Worm (Caenorhabditis elegans) whole organism, L4 larva: ENCODE data around the gene str-149.
A peak's percentile ranks its signal among the peaks of the same experiment; 100 is the strongest.

Source experiments
- F10B5.3 ChIP-seq: sonication (generic microtip); optimal IDR thresholded peaks from 2 replicates; lab custom pipeline; 2016; ENCODE audit warnings: mild to moderate bottlenecking, missing genetic modification characterization, missing compliant biosample characterization
- F44E2.7 ChIP-seq: fragments of 200-800 bp; sonication (Bioruptor generic); IDR thresholded peaks from 2 replicates; pipeline ENCODE4 v2.1.2; 2022; ENCODE audit warnings: missing genetic modification characterization, missing compliant biosample characterization
- F49E8.2 ChIP-seq: sonication (generic microtip); optimal IDR thresholded peaks from 2 replicates; lab custom pipeline; 2016; ENCODE audit warnings: missing compliant biosample characterization, mild to moderate bottlenecking, missing genetic modification characterization, borderline replicate concordance
- Y48G9A.11 ChIP-seq: fragments of 200-800 bp; sonication (Bioruptor generic); IDR thresholded peaks from 2 replicates; pipeline ENCODE4 v1.3.6; 2022; ENCODE audit warnings: missing genetic modification reagents, missing genetic modification characterization, missing compliant biosample characterization
- ZK337.2 ChIP-seq: fragments of 200-800 bp; sonication (Bioruptor generic); IDR thresholded peaks from 2 replicates; pipeline ENCODE4 v1.3.6; 2022; ENCODE audit warnings: missing genetic modification reagents, missing genetic modification characterization, missing compliant biosample characterization
- arid-1 ChIP-seq: fragments of 200-800 bp; sonication (Bioruptor generic); conservative IDR thresholded peaks from 2 replicates; pipeline ENCODE4 v1.3.6; 2022; ENCODE audit warnings: missing genetic modification reagents, missing genetic modification characterization, missing compliant biosample characterization
- attf-4 ChIP-seq: sonication (generic microtip); optimal IDR thresholded peaks from 3 replicates; lab custom pipeline; 2017; ENCODE audit warnings: missing biosample characterization, missing genetic modification characterization
- ceh-32 ChIP-seq: sonication (generic microtip); optimal IDR thresholded peaks from 2 replicates; lab custom pipeline; 2016; ENCODE audit warnings: mild to moderate bottlenecking, missing genetic modification characterization, missing compliant biosample characterization; ENCODE audit not compliant: poor library complexity
- ceh-44 ChIP-seq: fragments of 200-800 bp; sonication (Bioruptor generic); IDR thresholded peaks from 2 replicates; pipeline ENCODE4 v1.3.6; 2022; ENCODE audit warnings: missing genetic modification reagents, missing genetic modification characterization, missing compliant biosample characterization
- ceh-82 ChIP-seq: sonication (generic microtip); optimal IDR thresholded peaks from 2 replicates; lab custom pipeline; 2017; ENCODE audit warnings: missing biosample characterization, missing genetic modification characterization
- ces-1 ChIP-seq: fragments of 150-350 bp; sonication (generic microtip); optimal IDR thresholded peaks from 4 replicates; lab custom pipeline; 2014; ENCODE audit warnings: missing biosample characterization, missing genetic modification reagents, missing genetic modification characterization
- cey-2 ChIP-seq: sonication (generic microtip); optimal IDR thresholded peaks from 3 replicates; lab custom pipeline; 2017; ENCODE audit warnings: missing genetic modification characterization, mild to moderate bottlenecking, missing compliant biosample characterization, antibody characterized with exemption, borderline replicate concordance; ENCODE audit not compliant: insufficient read depth
- daf-12 ChIP-seq: fragments of 150-350 bp; optimal IDR thresholded peaks from 2 replicates; lab custom pipeline; 2014; ENCODE audit warnings: missing biosample characterization, missing genetic modification reagents, missing genetic modification characterization
- daf-16 ChIP-seq, 3 experiments: sonication (generic microtip); optimal IDR thresholded peaks; 2 replicates each; lab custom pipeline; 2016 to 2017; ENCODE audit warnings: missing genetic modification characterization in 3 of 3, missing genetic modification reagents in 3 of 3, mild to moderate bottlenecking in 2 of 3, missing compliant biosample characterization in 2 of 3, missing biosample characterization in 1 of 3, moderate library complexity in 1 of 3
- dmd-6 ChIP-seq: fragments of 200-800 bp; sonication (Bioruptor generic); IDR thresholded peaks from 2 replicates; pipeline ENCODE4 v1.3.6; 2022; ENCODE audit warnings: missing genetic modification reagents, missing genetic modification characterization, missing compliant biosample characterization
- dmd-9 ChIP-seq: fragments of 200-800 bp; sonication (Bioruptor generic); IDR thresholded peaks from 2 replicates; pipeline ENCODE4 v1.3.6; 2022; ENCODE audit warnings: missing genetic modification reagents, missing genetic modification characterization, missing compliant biosample characterization
- dve-1 ChIP-seq: sonication (generic microtip); optimal IDR thresholded peaks from 2 replicates; lab custom pipeline; 2017; ENCODE audit warnings: antibody characterized with exemption, mild to moderate bottlenecking, missing genetic modification characterization, missing compliant biosample characterization; ENCODE audit not compliant: insufficient read depth
- fkh-10 ChIP-seq: fragments of 150-350 bp; optimal IDR thresholded peaks from 2 replicates; lab custom pipeline; 2014; ENCODE audit warnings: missing biosample characterization, missing genetic modification reagents, missing genetic modification characterization
- fos-1 ChIP-seq: fragments of 150-350 bp; optimal IDR thresholded peaks from 2 replicates; lab custom pipeline; 2014; ENCODE audit warnings: missing biosample characterization, missing genetic modification characterization
- hif-1 ChIP-seq, 2 experiments: sonication (generic microtip); optimal IDR thresholded peaks; 2 replicates each; lab custom pipeline; 2016 to 2017; ENCODE audit warnings: missing compliant biosample characterization in 2 of 2, missing genetic modification characterization in 2 of 2, missing genetic modification reagents in 2 of 2, missing genotype in 2 of 2, mild to moderate bottlenecking in 1 of 2
- hlh-30 ChIP-seq: sonication (generic microtip); optimal IDR thresholded peaks from 2 replicates; lab custom pipeline; 2017; ENCODE audit warnings: antibody characterized with exemption, mild to moderate bottlenecking, missing genetic modification characterization, missing compliant biosample characterization; ENCODE audit not compliant: insufficient read depth
- lin-15B ChIP-seq: fragments of 150-350 bp; sonication (generic microtip); optimal IDR thresholded peaks from 3 replicates; lab custom pipeline; 2014; ENCODE audit warnings: missing biosample characterization, missing genetic modification characterization
- lsy-2 ChIP-seq, 2 experiments: fragments of 150-350 bp in 1 of 2; sonication (generic microtip) in 1 of 2; optimal IDR thresholded peaks; 2 replicates each; lab custom pipeline; 2014 to 2017; ENCODE audit warnings: missing biosample characterization in 2 of 2, missing genetic modification characterization in 2 of 2
- madf-5 ChIP-seq, 2 experiments: fragments of 200-800 bp; sonication (Bioruptor generic); IDR thresholded peaks; 2 replicates each; pipeline ENCODE4 v1.3.6; 2022; ENCODE audit warnings: missing compliant biosample characterization in 2 of 2, missing genetic modification characterization in 2 of 2
- madf-9 ChIP-seq: fragments of 200-800 bp; sonication (Bioruptor generic); conservative IDR thresholded peaks from 2 replicates; pipeline ENCODE4 v1.3.6; 2022; ENCODE audit warnings: missing genetic modification reagents, missing genetic modification characterization, missing compliant biosample characterization
- mdl-1 ChIP-seq, 2 experiments: fragments of 150-350 bp in 1 of 2; sonication (generic microtip) in 1 of 2; optimal IDR thresholded peaks; 2 replicates each; lab custom pipeline; 2014 to 2017; ENCODE audit warnings: missing biosample characterization in 2 of 2, missing genetic modification characterization in 2 of 2
- mes-2 ChIP-seq: sonication (generic microtip); optimal IDR thresholded peaks from 2 replicates; lab custom pipeline; 2016; ENCODE audit warnings: missing genotype, mild to moderate bottlenecking, missing genetic modification characterization, missing compliant biosample characterization; ENCODE audit not compliant: poor library complexity, severe bottlenecking
- mxl-3 ChIP-seq: fragments of 200-800 bp; sonication (Bioruptor generic); optimal IDR thresholded peaks from 2 replicates; lab custom pipeline; 2018; ENCODE audit warnings: mild to moderate bottlenecking, missing genetic modification characterization, missing compliant biosample characterization
- nhr-41 ChIP-seq: fragments of 200-800 bp; sonication (Bioruptor generic); IDR thresholded peaks from 2 replicates; pipeline ENCODE4 v1.3.6; 2022; ENCODE audit warnings: missing genetic modification reagents, missing genetic modification characterization, missing compliant biosample characterization
- nhr-77 ChIP-seq: fragments of 150-350 bp; optimal IDR thresholded peaks from 2 replicates; lab custom pipeline; 2014; ENCODE audit warnings: missing biosample characterization, missing genetic modification characterization
- pha-4 ChIP-seq, 2 experiments: fragments of 150-350 bp in 1 of 2; fragments of 200-800 bp in 1 of 2; sonication (Bioruptor generic) in 1 of 2; IDR thresholded peaks in 1 of 2; optimal IDR thresholded peaks in 1 of 2; 2 replicates each; pipeline versions ENCODE4 v1.3.6 to Lab custom; 2014 to 2022; ENCODE audit warnings: missing genetic modification characterization in 2 of 2, missing genetic modification reagents in 2 of 2, missing biosample characterization in 1 of 2, missing compliant biosample characterization in 1 of 2
- php-3 ChIP-seq: fragments of 200-800 bp; sonication (Bioruptor generic); IDR thresholded peaks from 2 replicates; pipeline ENCODE4 v1.3.6; 2022; ENCODE audit warnings: missing genetic modification reagents, missing genetic modification characterization, missing compliant biosample characterization
- pqm-1 ChIP-seq: sonication (generic microtip); optimal IDR thresholded peaks from 2 replicates; lab custom pipeline; 2017; ENCODE audit warnings: missing biosample characterization, missing genetic modification characterization
- rbr-2 ChIP-seq: sonication (generic microtip); optimal IDR thresholded peaks from 2 replicates; lab custom pipeline; 2016; ENCODE audit warnings: missing genotype, missing genetic modification characterization, missing compliant biosample characterization
- sdz-12 ChIP-seq: fragments of 200-800 bp; sonication (Bioruptor generic); optimal IDR thresholded peaks from 2 replicates; lab custom pipeline; 2018; ENCODE audit warnings: mild to moderate bottlenecking, missing genetic modification characterization, missing compliant biosample characterization
- set-16 ChIP-seq: fragments of 200-800 bp; sonication (Bioruptor generic); IDR thresholded peaks from 2 replicates; pipeline ENCODE4 v1.3.6; 2022; ENCODE audit warnings: missing genetic modification reagents, missing genetic modification characterization, missing compliant biosample characterization
- skn-1 ChIP-seq: fragments of 150-350 bp; optimal IDR thresholded peaks from 2 replicates; lab custom pipeline; 2014; ENCODE audit warnings: missing biosample characterization, missing genetic modification characterization
- spr-1 ChIP-seq: sonication (generic microtip); optimal IDR thresholded peaks from 2 replicates; lab custom pipeline; 2016; ENCODE audit warnings: mild to moderate bottlenecking, missing genetic modification characterization, missing compliant biosample characterization
- unc-39 ChIP-seq: sonication (generic microtip); optimal IDR thresholded peaks from 2 replicates; lab custom pipeline; 2017; ENCODE audit warnings: missing biosample characterization, missing genetic modification characterization
- unc-62 ChIP-seq, 3 experiments: fragments of 150-350 bp in 1 of 3; sonication (generic microtip); optimal IDR thresholded peaks in 2 of 3; peaks in 1 of 3; 1 replicate in 1 of 3; 2 replicates in 2 of 3; lab custom pipeline; 2014 to 2017; ENCODE audit warnings: missing biosample characterization in 3 of 3, missing genetic modification characterization in 3 of 3, missing genetic modification reagents in 3 of 3, missing genotype in 1 of 3
- vab-7 ChIP-seq: fragments of 200-800 bp; sonication (Bioruptor generic); IDR thresholded peaks from 2 replicates; pipeline ENCODE4 v1.3.6; 2022; ENCODE audit warnings: missing genetic modification reagents, missing genetic modification characterization, missing compliant biosample characterization
- zag-1 ChIP-seq: fragments of 150-350 bp; optimal IDR thresholded peaks from 2 replicates; lab custom pipeline; 2014; ENCODE audit warnings: missing biosample characterization, missing genetic modification characterization
- zfp-2 ChIP-seq: sonication (generic microtip); optimal IDR thresholded peaks from 2 replicates; lab custom pipeline; 2016; ENCODE audit warnings: mild to moderate bottlenecking, missing genetic modification characterization, missing compliant biosample characterization
- zfp-3 ChIP-seq: fragments of 200-800 bp; sonication (Bioruptor generic); conservative IDR thresholded peaks from 2 replicates; pipeline ENCODE4 v1.3.6; 2022; ENCODE audit warnings: missing genetic modification reagents, missing genetic modification characterization, missing compliant biosample characterization
- zip-11 ChIP-seq: fragments of 200-800 bp; sonication (Bioruptor generic); IDR thresholded peaks from 2 replicates; pipeline ENCODE4 v1.3.6; 2022; ENCODE audit warnings: missing genetic modification characterization, missing compliant biosample characterization
- ztf-7 ChIP-seq: fragments of 150-350 bp; optimal IDR thresholded peaks from 2 replicates; lab custom pipeline; 2014; ENCODE audit warnings: missing biosample characterization, missing genetic modification characterization

The str-149 gene

ce11 chrV:16593792-16594059 lies 20.5 kb downstream of the str-149 start:
- TF ChIP-seq sdz-12 (GFP tag; lab: Kevin White, UChicago) = peak; percentile 18
- peak; percentile 67 for TF ChIP-seq set-16 (GFP tag; lab: Robert Waterston, UW)
- no peak for TF ChIP-seq ZK337.2
- no peak for TF ChIP-seq ceh-44 (GFP tag; lab: Robert Waterston, UW)
- peak; percentile 21; the same call in 1 of the 2 replicates for TF ChIP-seq zfp-3 (GFP tag; lab: Robert Waterston, UW)
- TF ChIP-seq lsy-2 (tag; optimal IDR thresholded peaks at IDR 0.05; lab: Kevin White, UChicago) = no peak
- no peak for TF ChIP-seq fkh-10 (GFP tag; lab: Kevin White, UChicago)
- no peak for TF ChIP-seq unc-39 (tag; lab: Kevin White, UChicago)
- no peak for TF ChIP-seq F10B5.3 (tag; lab: Kevin White, UChicago)
- TF ChIP-seq madf-9 (GFP tag; lab: Robert Waterston, UW) = no peak
- 0 out of 2 replicates have a peak, but pooled peaks have one; percentile 3 for TF ChIP-seq dmd-6 (GFP tag; lab: Robert Waterston, UW)

- TF ChIP-seq vab-7 (GFP tag; lab: Robert Waterston, UW) (no peak), ceh-82 (tag; lab: Kevin White, UChicago) (no peak), rbr-2 (tag; lab: Kevin White, UChicago) (no peak), unc-62 (GFP tag; optimal IDR thresholded peaks at IDR 0.05 in 1 of 2; lab: Kevin White, UChicago) (no peak), unc-62 (tag; optimal IDR thresholded peaks at IDR 0.05; lab: Kevin White, UChicago) (no peak), lsy-2 (tag; optimal IDR thresholded peaks at IDR 0.05; lab: Kevin White, UChicago) (peak in 1 of 2 experiments; percentile 11), F44E2.7 (no peak), pha-4 (GFP tag; IDR thresholded peaks at IDR 0.05; lab: Robert Waterston, UW) (no peak), pha-4 (tag; optimal IDR thresholded peaks at IDR 0.05; lab: Kevin White, UChicago) (no peak), daf-16 (GFP tag; optimal IDR thresholded peaks at IDR 0.05; lab: Kevin White, UChicago) (no peak), daf-16 (tag; optimal IDR thresholded peaks at IDR 0.05; lab: Kevin White, UChicago) (peak; percentile 33), zfp-2 (no peak), nhr-77 (tag; lab: Kevin White, UChicago) (peak; percentile 24), arid-1 (GFP tag; lab: Robert Waterston, UW) (no peak), zag-1 (tag; lab: Kevin White, UChicago) (no peak), zfp-3 (GFP tag; lab: Robert Waterston, UW) (0 out of 2 replicates have a peak, but pooled peaks have one; percentile 13), pqm-1 (tag; lab: Kevin White, UChicago) (no peak), fkh-10 (GFP tag; lab: Kevin White, UChicago) (no peak), ces-1 (GFP tag; lab: Kevin White, UChicago) (no peak), ceh-32 (tag; lab: Kevin White, UChicago) (no peak), hif-1 (tag; optimal IDR thresholded peaks at IDR 0.05; lab: Kevin White, UChicago) (no peak), spr-1 (tag; lab: Kevin White, UChicago) (no peak), madf-5 (GFP tag; IDR thresholded peaks at IDR 0.05; lab: Robert Waterston, UW) (no peak), F49E8.2 (tag; lab: Kevin White, UChicago) (no peak), sdz-12 (GFP tag; lab: Kevin White, UChicago) (no peak), dmd-9 (GFP tag; lab: Robert Waterston, UW) (no peak), hlh-30 (tag; lab: Kevin White, UChicago) (peak; percentile 80), lin-15B (no peak), daf-12 (tag; lab: Kevin White, UChicago) (no peak), skn-1 (no peak), F10B5.3 (tag; lab: Kevin White, UChicago) (no peak), ztf-7 (tag; lab: Kevin White, UChicago) (no peak), mes-2 (tag; lab: Kevin White, UChicago) (peak; percentile 0), attf-4 (tag; lab: Kevin White, UChicago) (no peak), unc-39 (tag; lab: Kevin White, UChicago) (no peak), dmd-6 (GFP tag; lab: Robert Waterston, UW) (peak; percentile 41; the same call in 1 of the 2 replicates), zip-11 (GFP tag; lab: Robert Waterston, UW) (no peak), Y48G9A.11 (no peak), mdl-1 (tag; optimal IDR thresholded peaks at IDR 0.05; lab: Kevin White, UChicago) (no peak), cey-2 (no peak), php-3 (GFP tag; lab: Robert Waterston, UW) (no peak), dve-1 (tag; lab: Kevin White, UChicago) (peak; percentile 32), fos-1 (tag; lab: Kevin White, UChicago) (no peak), nhr-41 (no peak), mxl-3 (GFP tag; lab: Kevin White, UChicago) (no peak)
These were observed 21.2 kb downstream of the str-149 start for ce11 chrV:16594514-16594913.
